Worm (Caenorhabditis elegans) whole organism, young adult: ENCODE measurements around the gene vha-2.

ENCODE experiments used
- B0035.1 ChIP-seq: sonication (generic microtip); optimal IDR thresholded peaks from 2 replicates; lab custom pipeline; 2016; ENCODE audit warnings: missing genetic modification characterization, mild to moderate bottlenecking, missing compliant biosample characterization, missing genotype, missing genetic modification reagents
- F52B5.7 ChIP-seq: sonication (generic microtip); optimal IDR thresholded peaks from 2 replicates; lab custom pipeline; 2016; ENCODE audit warnings: mild to moderate bottlenecking, missing genetic modification characterization, missing compliant biosample characterization
- K11D2.4 ChIP-seq: fragments of 200-800 bp; sonication (Bioruptor generic); IDR thresholded peaks from 2 replicates; pipeline ENCODE4 v1.3.6; 2022; ENCODE audit warnings: missing genetic modification reagents, missing genetic modification characterization, missing compliant biosample characterization
- K12H6.12 ChIP-seq: fragments of 200-800 bp; sonication (Bioruptor generic); optimal IDR thresholded peaks from 2 replicates; lab custom pipeline; 2018; ENCODE audit warnings: mild to moderate bottlenecking, missing genetic modification characterization, missing compliant biosample characterization
- Y53F4B.3 ChIP-seq: fragments of 200-800 bp; sonication (Bioruptor generic); IDR thresholded peaks from 2 replicates; pipeline ENCODE4 v1.3.6; 2022; ENCODE audit warnings: missing genetic modification reagents, missing genetic modification characterization, missing compliant biosample characterization
- Y53G8AR.9 ChIP-seq: fragments of 200-800 bp; sonication (Bioruptor generic); conservative IDR thresholded peaks from 2 replicates; pipeline ENCODE4 v1.3.6; 2022; ENCODE audit warnings: missing genetic modification reagents, missing genetic modification characterization, missing compliant biosample characterization
- ama-1 ChIP-seq, 3 experiments: fragments of 150-350 bp in 1 of 3; sonication (generic microtip) in 2 of 3; optimal IDR thresholded peaks; 2 replicates each; lab custom pipeline; 2014 to 2018; ENCODE audit warnings: missing biosample characterization in 2 of 3, missing genetic modification characterization in 2 of 3, missing genetic modification reagents in 2 of 3
- atf-7 ChIP-seq: sonication (generic microtip); optimal IDR thresholded peaks from 2 replicates; lab custom pipeline; 2017; ENCODE audit warnings: mild to moderate bottlenecking, missing genetic modification characterization, missing compliant biosample characterization
- attf-3 ChIP-seq: fragments of 200-800 bp; sonication (Bioruptor generic); conservative IDR thresholded peaks from 2 replicates; pipeline ENCODE4 v1.3.6; 2022; ENCODE audit warnings: missing genetic modification reagents, missing genetic modification characterization, missing compliant biosample characterization
- attf-5 ChIP-seq: fragments of 200-800 bp; sonication (Bioruptor generic); optimal IDR thresholded peaks from 2 replicates; lab custom pipeline; 2018; ENCODE audit warnings: mild to moderate bottlenecking, missing genetic modification characterization, missing compliant biosample characterization
- cebp-1 ChIP-seq, 2 experiments: fragments of 200-800 bp in 1 of 2; sonication (Bioruptor generic) in 1 of 2; sonication (generic microtip) in 1 of 2; IDR thresholded peaks in 1 of 2; optimal IDR thresholded peaks in 1 of 2; 2 replicates each; pipeline versions ENCODE4 v1.3.6 to Lab custom; 2017 to 2022; ENCODE audit warnings: missing compliant biosample characterization in 2 of 2, missing genetic modification characterization in 2 of 2, mild to moderate bottlenecking in 1 of 2, missing genetic modification reagents in 1 of 2, moderate library complexity in 1 of 2
- chd-7 ChIP-seq: sonication (generic microtip); optimal IDR thresholded peaks from 2 replicates; lab custom pipeline; 2016; ENCODE audit warnings: mild to moderate bottlenecking, missing genetic modification characterization, moderate library complexity, missing compliant biosample characterization
- die-1 ChIP-seq: sonication (generic microtip); optimal IDR thresholded peaks from 2 replicates; lab custom pipeline; 2016; ENCODE audit warnings: missing genotype, mild to moderate bottlenecking, missing genetic modification characterization, missing compliant biosample characterization
- ekl-4 ChIP-seq: fragments of 200-800 bp; sonication (Bioruptor generic); IDR thresholded peaks from 2 replicates; pipeline ENCODE4 v1.3.6; 2022; ENCODE audit warnings: missing genetic modification reagents, missing genetic modification characterization, missing compliant biosample characterization
- hmg-1.2 ChIP-seq: fragments of 200-800 bp; sonication (Bioruptor generic); IDR thresholded peaks from 2 replicates; pipeline ENCODE4 v1.3.6; 2022; ENCODE audit warnings: missing genetic modification reagents, missing genetic modification characterization, missing compliant biosample characterization
- let-526 ChIP-seq: fragments of 200-800 bp; sonication (Bioruptor generic); IDR thresholded peaks from 2 replicates; pipeline ENCODE4 v1.3.6; 2022; ENCODE audit warnings: missing genetic modification reagents, missing genetic modification characterization, missing compliant biosample characterization
- let-607 ChIP-seq, 2 experiments: fragments of 200-800 bp in 1 of 2; sonication (Bioruptor generic) in 1 of 2; sonication (generic microtip) in 1 of 2; optimal IDR thresholded peaks; 2 replicates each; lab custom pipeline; 2016 to 2018; ENCODE audit warnings: mild to moderate bottlenecking in 2 of 2, missing compliant biosample characterization in 2 of 2, missing genetic modification characterization in 2 of 2, moderate library complexity in 2 of 2, missing genotype in 1 of 2
- lin-35 ChIP-seq, 3 experiments: fragments of 150-350 bp in 2 of 3; sonication (generic microtip) in 1 of 3; optimal IDR thresholded peaks; 2 replicates each; lab custom pipeline; 2014 to 2018; ENCODE audit warnings: missing biosample characterization in 3 of 3, missing genetic modification characterization in 3 of 3, missing genetic modification reagents in 3 of 3
- lin-40 ChIP-seq: sonication (generic microtip); optimal IDR thresholded peaks from 2 replicates; lab custom pipeline; 2016; ENCODE audit warnings: missing genetic modification characterization, mild to moderate bottlenecking, missing compliant biosample characterization, missing genotype, missing genetic modification reagents
- lin-54 ChIP-seq: fragments of 200-800 bp; sonication (Bioruptor generic); optimal IDR thresholded peaks from 2 replicates; lab custom pipeline; 2018; ENCODE audit warnings: mild to moderate bottlenecking, missing genetic modification characterization, missing compliant biosample characterization
- madf-6 ChIP-seq: fragments of 200-800 bp; sonication (Bioruptor generic); IDR thresholded peaks from 2 replicates; pipeline ENCODE4 v1.3.6; 2022; ENCODE audit warnings: missing genetic modification reagents, missing genetic modification characterization, missing compliant biosample characterization
- mcd-1 ChIP-seq: fragments of 200-800 bp; sonication (Bioruptor generic); IDR thresholded peaks from 2 replicates; pipeline ENCODE4 v1.3.6; 2022; ENCODE audit warnings: missing genetic modification reagents, missing genetic modification characterization, missing compliant biosample characterization
- mxl-1 ChIP-seq: sonication (generic microtip); optimal IDR thresholded peaks from 2 replicates; lab custom pipeline; 2016; ENCODE audit warnings: missing genetic modification characterization, missing compliant biosample characterization
- nfyb-1 ChIP-seq: fragments of 200-800 bp; sonication (Bioruptor generic); IDR thresholded peaks from 2 replicates; pipeline ENCODE4 v1.3.6; 2022; ENCODE audit warnings: missing genetic modification reagents, missing genetic modification characterization, missing compliant biosample characterization
- nhr-120 ChIP-seq: fragments of 200-800 bp; sonication (Bioruptor generic); IDR thresholded peaks from 2 replicates; pipeline ENCODE4 v1.3.6; 2022; ENCODE audit warnings: missing genetic modification characterization, missing compliant biosample characterization
- nhr-80 ChIP-seq: sonication (generic microtip); optimal IDR thresholded peaks from 2 replicates; lab custom pipeline; 2016; ENCODE audit warnings: missing genetic modification characterization, missing compliant biosample characterization
- pbrm-1 ChIP-seq: fragments of 200-800 bp; sonication (Bioruptor generic); IDR thresholded peaks from 2 replicates; pipeline ENCODE4 v1.3.6; 2022; ENCODE audit warnings: missing genetic modification reagents, missing genetic modification characterization, missing compliant biosample characterization
- repo-1 ChIP-seq: sonication (generic microtip); optimal IDR thresholded peaks from 2 replicates; lab custom pipeline; 2017; ENCODE audit warnings: mild to moderate bottlenecking, missing genetic modification characterization, missing compliant biosample characterization
- rpc-1 ChIP-seq, 2 experiments: fragments of 150-350 bp in 1 of 2; sonication (generic microtip) in 1 of 2; optimal IDR thresholded peaks; 2 replicates each; lab custom pipeline; 2014 to 2018; ENCODE audit warnings: missing biosample characterization in 1 of 2, missing genetic modification characterization in 1 of 2, missing genetic modification reagents in 1 of 2, missing genotype in 1 of 2
- snpc-3.4 ChIP-seq: sonication (generic microtip); optimal IDR thresholded peaks from 2 replicates; lab custom pipeline; 2017; ENCODE audit warnings: missing genetic modification characterization, mild to moderate bottlenecking, missing compliant biosample characterization, antibody characterized with exemption, moderate library complexity, missing genotype, missing genetic modification reagents
- snpc-4 ChIP-seq, 5 experiments: fragments of 150-350 bp in 1 of 5; sonication (generic microtip) in 4 of 5; optimal IDR thresholded peaks; 2 replicates each; lab custom pipeline; 2014 to 2018; ENCODE audit warnings: missing genetic modification characterization in 5 of 5, missing biosample characterization in 3 of 5, antibody characterized with exemption in 2 of 5, mild to moderate bottlenecking in 2 of 5, missing compliant biosample characterization in 2 of 5, missing genotype in 2 of 5, moderate library complexity in 2 of 5, missing genetic modification reagents in 1 of 5
- tbp1 ChIP-seq: fragments of 200-800 bp; sonication (Bioruptor generic); optimal IDR thresholded peaks from 2 replicates; lab custom pipeline; 2018; ENCODE audit warnings: mild to moderate bottlenecking, missing genetic modification characterization, missing compliant biosample characterization
- tlf-1 ChIP-seq: fragments of 200-800 bp; sonication (Bioruptor generic); optimal IDR thresholded peaks from 2 replicates; lab custom pipeline; 2018; ENCODE audit warnings: mild to moderate bottlenecking, missing genetic modification characterization, missing compliant biosample characterization
- zim-3 ChIP-seq: sonication (generic microtip); optimal IDR thresholded peaks from 2 replicates; lab custom pipeline; 2017; ENCODE audit warnings: mild to moderate bottlenecking, missing genetic modification characterization, moderate library complexity, missing compliant biosample characterization

Gene vha-2

ce11 chrIII:9826005-9826404, 44.0 kb downstream of the vha-2 start:
- TF ChIP-seq lin-54 (peak; percentile 39), nfyb-1 (GFP tag; lab: Robert Waterston, UW) (peak; percentile 55; the same call in 1 of the 2 replicates), tlf-1 (GFP tag; lab: Kevin White, UChicago) (peak; percentile 30), lin-40 (tag; lab: Kevin White, UChicago) (peak; percentile 39), snpc-3.4 (tag; lab: Kevin White, UChicago) (no peak), chd-7 (tag; lab: Kevin White, UChicago) (peak; percentile 18), nhr-120 (GFP tag; lab: Robert Waterston, UW) (no peak), pbrm-1 (GFP tag; lab: Robert Waterston, UW) (0 out of 2 replicates have a peak, but pooled peaks have one; percentile 48), lin-35 (GFP tag; optimal IDR thresholded peaks at IDR 0.05; lab: Kevin White, UChicago) (peak in 1 of 3 experiments; percentile 44), attf-3 (no peak), cebp-1 (GFP tag; IDR thresholded peaks at IDR 0.05; lab: Robert Waterston, UW) (peak; percentile 66), cebp-1 (tag; optimal IDR thresholded peaks at IDR 0.05; lab: Kevin White, UChicago) (peak; percentile 61), snpc-4 (GFP tag; optimal IDR thresholded peaks at IDR 0.05; lab: Kevin White, UChicago) (peak; percentile 11), snpc-4 (tag; optimal IDR thresholded peaks at IDR 0.05; lab: Kevin White, UChicago) (peak in 1 of 4 experiments; percentile 41), K12H6.12 (tag; lab: Kevin White, UChicago) (peak; percentile 50), rpc-1 (optimal IDR thresholded peaks at IDR 0.05; lab: Kevin White, UChicago) (no peak), rpc-1 (tag; optimal IDR thresholded peaks at IDR 0.05; lab: Kevin White, UChicago) (no peak), mxl-1 (tag; lab: Kevin White, UChicago) (no peak), attf-5 (GFP tag; lab: Kevin White, UChicago) (peak; percentile 73), ama-1 (optimal IDR thresholded peaks at IDR 0.05; lab: Kevin White, UChicago) (peak; percentile 79), ama-1 (GFP tag; optimal IDR thresholded peaks at IDR 0.05; lab: Kevin White, UChicago) (no peak), F52B5.7 (tag; lab: Kevin White, UChicago) (no peak), madf-6 (0 out of 2 replicates have a peak, but pooled peaks have one; percentile 8), mcd-1 (GFP tag; lab: Robert Waterston, UW) (0 out of 2 replicates have a peak, but pooled peaks have one; percentile 61), repo-1 (peak; percentile 40), atf-7 (tag; lab: Kevin White, UChicago) (peak; percentile 52), let-526 (GFP tag; lab: Robert Waterston, UW) (peak; percentile 57; the same call in 1 of the 2 replicates), Y53G8AR.9 (GFP tag; lab: Robert Waterston, UW) (peak; percentile 66), nhr-80 (tag; lab: Kevin White, UChicago) (peak; percentile 11), Y53F4B.3 (GFP tag; lab: Robert Waterston, UW) (no peak), die-1 (no peak), K11D2.4 (GFP tag; lab: Robert Waterston, UW) (peak; percentile 67; the same call in 1 of the 2 replicates), B0035.1 (tag; lab: Kevin White, UChicago) (no peak), let-607 (tag; optimal IDR thresholded peaks at IDR 0.05; lab: Kevin White, UChicago) (peak; percentile 22 to 26), tbp1 (GFP tag; lab: Kevin White, UChicago) (peak; percentile 56), ekl-4 (GFP tag; lab: Robert Waterston, UW) (0 out of 2 replicates have a peak, but pooled peaks have one; percentile 35), zim-3 (no peak), hmg-1.2 (0 out of 2 replicates have a peak, but pooled peaks have one; percentile 25)
